Worm (Caenorhabditis elegans) whole organism, midembryonic: ENCODE results near the gene nhr-36.

ENCODE experiments used
- T22C8.4 ChIP-seq: fragments of 200-800 bp; sonication (Bioruptor generic); IDR thresholded peaks from 2 replicates; pipeline ENCODE4 v1.3.6; 2022; ENCODE audit warnings: missing genetic modification characterization, missing compliant biosample characterization
- flt-1 ChIP-seq: fragments of 200-800 bp; sonication (Bioruptor generic); IDR thresholded peaks from 2 replicates; pipeline ENCODE4 v1.3.6; 2022; ENCODE audit warnings: missing genetic modification characterization, missing compliant biosample characterization
- klf-2 ChIP-seq: fragments of 200-800 bp; sonication (Bioruptor generic); conservative IDR thresholded peaks from 2 replicates; pipeline ENCODE4 v1.3.6; 2022; ENCODE audit warnings: missing genetic modification reagents, missing genetic modification characterization, missing compliant biosample characterization
- med-1 ChIP-seq: sonication (generic microtip); optimal IDR thresholded peaks from 2 replicates; lab custom pipeline; 2017; ENCODE audit warnings: missing genetic modification characterization, mild to moderate bottlenecking, missing compliant biosample characterization, antibody characterized with exemption, missing genetic modification reagents; ENCODE audit not compliant: insufficient read depth
- ref-1 ChIP-seq: fragments of 200-800 bp; sonication (Bioruptor generic); conservative IDR thresholded peaks from 2 replicates; pipeline ENCODE4 v1.3.6; 2022; ENCODE audit warnings: missing genetic modification reagents, missing genetic modification characterization, missing compliant biosample characterization
- ztf-23 ChIP-seq: fragments of 200-800 bp; sonication (Bioruptor generic); IDR thresholded peaks from 2 replicates; pipeline ENCODE4 v1.3.6; 2022; ENCODE audit warnings: missing genetic modification reagents, missing genetic modification characterization, missing compliant biosample characterization

DNA sequence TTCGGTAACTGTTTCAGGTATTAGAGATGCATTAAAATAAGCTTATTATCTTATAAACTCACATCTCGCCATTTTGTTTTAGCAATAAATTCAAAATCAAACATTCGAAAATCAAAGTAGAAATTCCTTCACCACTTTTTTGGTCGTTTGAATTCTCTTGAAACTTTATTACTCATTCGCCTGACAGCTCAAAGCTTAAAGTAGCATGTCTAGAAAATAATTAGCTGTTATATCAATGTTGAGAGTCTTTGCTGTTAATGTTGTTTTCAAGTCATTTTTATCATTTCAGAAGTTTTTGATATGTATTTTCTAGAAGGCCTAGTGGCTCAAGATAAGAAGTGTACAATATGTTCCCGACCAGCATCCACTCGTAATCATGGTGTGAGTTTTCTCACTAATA, 41.6 kb upstream of the nhr-36 start, which contains the start of gene nhr-39:
- no peak for TF ChIP-seq ztf-23 (GFP tag; lab: Robert Waterston, UW)
- no peak for TF ChIP-seq ref-1 (GFP tag; lab: Robert Waterston, UW)
- TF ChIP-seq flt-1 (GFP tag; lab: Robert Waterston, UW), result no peak
- no peak for TF ChIP-seq klf-2 (GFP tag; lab: Robert Waterston, UW)
- no peak for TF ChIP-seq med-1 (GFP tag; lab: Kevin White, UChicago)
- no peak for TF ChIP-seq T22C8.4 (GFP tag; lab: Robert Waterston, UW)
